Worm (Caenorhabditis elegans) whole organism, young adult: ENCODE measurements around the gene T26A8.3.

ENCODE experiments used
- B0261.1 ChIP-seq: sonication (generic microtip); optimal IDR thresholded peaks from 2 replicates; lab custom pipeline; 2016; ENCODE audit warnings: mild to moderate bottlenecking, missing genetic modification characterization, moderate library complexity, missing compliant biosample characterization
- C06A6.2 ChIP-seq: fragments of 200-800 bp; sonication (Bioruptor generic); conservative IDR thresholded peaks from 2 replicates; pipeline ENCODE4 v1.3.6; 2022; ENCODE audit warnings: missing genetic modification characterization, missing compliant biosample characterization
- F37B4.10 ChIP-seq: fragments of 200-800 bp; sonication (Bioruptor generic); IDR thresholded peaks from 2 replicates; pipeline ENCODE4 v1.3.6; 2022; ENCODE audit warnings: missing genetic modification characterization, missing compliant biosample characterization
- T26A5.8 ChIP-seq: sonication (generic microtip); optimal IDR thresholded peaks from 2 replicates; lab custom pipeline; 2016; ENCODE audit warnings: missing genetic modification characterization, missing compliant biosample characterization
- ama-1 ChIP-seq, 3 experiments: fragments of 150-350 bp in 1 of 3; sonication (generic microtip) in 2 of 3; optimal IDR thresholded peaks; 2 replicates each; lab custom pipeline; 2014 to 2018; ENCODE audit warnings: missing biosample characterization in 2 of 3, missing genetic modification characterization in 2 of 3, missing genetic modification reagents in 2 of 3
- cebp-1 ChIP-seq, 2 experiments: fragments of 200-800 bp in 1 of 2; sonication (Bioruptor generic) in 1 of 2; sonication (generic microtip) in 1 of 2; IDR thresholded peaks in 1 of 2; optimal IDR thresholded peaks in 1 of 2; 2 replicates each; pipeline versions ENCODE4 v1.3.6 to Lab custom; 2017 to 2022; ENCODE audit warnings: missing compliant biosample characterization in 2 of 2, missing genetic modification characterization in 2 of 2, mild to moderate bottlenecking in 1 of 2, missing genetic modification reagents in 1 of 2, moderate library complexity in 1 of 2
- dpl-1 ChIP-seq: fragments of 150-350 bp; optimal IDR thresholded peaks from 2 replicates; lab custom pipeline; 2014; ENCODE audit warnings: missing biosample characterization, missing genetic modification reagents, missing genetic modification characterization
- efl-1 ChIP-seq: fragments of 150-350 bp; optimal IDR thresholded peaks from 2 replicates; lab custom pipeline; 2014; ENCODE audit warnings: missing biosample characterization, missing genetic modification reagents, missing genetic modification characterization
- ets-4 ChIP-seq: fragments of 200-800 bp; sonication (Bioruptor generic); optimal IDR thresholded peaks from 2 replicates; lab custom pipeline; 2018; ENCODE audit warnings: mild to moderate bottlenecking, missing genetic modification characterization, missing compliant biosample characterization
- hsf-1 ChIP-seq: fragments of 200-800 bp; sonication (Bioruptor generic); IDR thresholded peaks from 2 replicates; pipeline ENCODE4 v1.3.6; 2022; ENCODE audit warnings: missing genetic modification reagents, missing genetic modification characterization, missing compliant biosample characterization
- nhr-120 ChIP-seq: fragments of 200-800 bp; sonication (Bioruptor generic); IDR thresholded peaks from 2 replicates; pipeline ENCODE4 v1.3.6; 2022; ENCODE audit warnings: missing genetic modification characterization, missing compliant biosample characterization
- somi-1 ChIP-seq: fragments of 200-800 bp; sonication (Bioruptor generic); optimal IDR thresholded peaks from 2 replicates; lab custom pipeline; 2018; ENCODE audit warnings: mild to moderate bottlenecking, missing genetic modification characterization, missing compliant biosample characterization
- ztf-3 ChIP-seq: fragments of 200-800 bp; sonication (Bioruptor generic); optimal IDR thresholded peaks from 2 replicates; lab custom pipeline; 2018; ENCODE audit warnings: mild to moderate bottlenecking, missing genetic modification characterization, missing compliant biosample characterization

DNA sequence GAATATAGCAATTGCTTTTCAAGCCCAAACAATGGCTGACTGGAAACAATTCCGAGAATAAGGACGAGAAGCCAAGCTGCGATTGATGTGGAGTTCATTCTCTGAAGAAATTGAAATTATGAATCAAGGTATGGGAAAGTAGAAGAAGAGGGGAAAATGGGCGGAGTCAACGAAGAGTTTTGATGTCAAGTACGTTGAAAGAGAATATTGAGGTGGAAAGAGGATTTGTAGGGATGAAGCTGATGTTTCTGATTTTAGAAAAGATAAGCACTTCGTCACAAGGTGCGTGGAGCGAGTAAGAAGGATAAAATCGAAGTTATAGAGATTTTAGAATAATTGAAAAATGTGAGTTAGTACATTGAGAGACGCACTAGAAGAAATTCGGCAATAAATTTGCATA lies 43.7 kb downstream of the T26A8.3 start, which contains the start of gene D2096.9:
- TF ChIP-seq efl-1 (no peak), B0261.1 (tag; lab: Kevin White, UChicago) (no peak), F37B4.10 (no peak), ztf-3 (GFP tag; lab: Kevin White, UChicago) (no peak), dpl-1 (GFP tag; lab: Kevin White, UChicago) (no peak), somi-1 (no peak), T26A5.8 (tag; lab: Kevin White, UChicago) (no peak), C06A6.2 (GFP tag; lab: Robert Waterston, UW) (no peak), hsf-1 (GFP tag; lab: Robert Waterston, UW) (no peak), ets-4 (GFP tag; lab: Kevin White, UChicago) (no peak), cebp-1 (GFP tag; IDR thresholded peaks at IDR 0.05; lab: Robert Waterston, UW) (no peak), cebp-1 (tag; optimal IDR thresholded peaks at IDR 0.05; lab: Kevin White, UChicago) (no peak), ama-1 (optimal IDR thresholded peaks at IDR 0.05; lab: Kevin White, UChicago) (no peak), ama-1 (GFP tag; optimal IDR thresholded peaks at IDR 0.05; lab: Kevin White, UChicago) (no peak), nhr-120 (GFP tag; lab: Robert Waterston, UW) (no peak)
